Fruit fly (Drosophila melanogaster) S2 (cell line): ENCODE data around the gene CG15534.

Source experiments
- CG8478 ChIP-seq: fragments of >200 bp; optimal IDR thresholded peaks from 2 replicates; lab custom pipeline; 2018
- CTCF ChIP-seq, 2 experiments: fragments of >200 bp; optimal IDR thresholded peaks; 2 replicates each; lab custom pipeline; 2018

dm6 chr3R:30391098-30391497 lies 40.8 kb upstream of the CG15534 start:
- TF ChIP-seq CG8478 = no peak
- TF ChIP-seq CTCF (optimal IDR thresholded peaks at IDR 0.05; lab: Kevin White, UChicago) = no peak
